Worm (Caenorhabditis elegans): ENCODE measurements around the gene mre-11.
A peak's percentile ranks its signal among the peaks of the same experiment; 100 is the strongest.

mre-11 gene

ce11 chrV:10702910-10703309 is 33.8 kb downstream of the mre-11 start:
- TF ChIP-seq nhr-85 (tag), result peak; percentile 60
- TF ChIP-seq blmp-1 (tag; optimal IDR thresholded peaks at IDR 0.05), result peak; percentile 91
- TF ChIP-seq sox-4 (tag; optimal IDR thresholded peaks at IDR 0.05), result no peak
- no peak for TF ChIP-seq xbp-1 (tag; optimal IDR thresholded peaks at IDR 0.05)
- TF ChIP-seq lin-14 (GFP tag; optimal IDR thresholded peaks at IDR 0.05), result peak; percentile 18
- no peak for TF ChIP-seq fkh-8 (tag; optimal IDR thresholded peaks at IDR 0.05)

DNA sequence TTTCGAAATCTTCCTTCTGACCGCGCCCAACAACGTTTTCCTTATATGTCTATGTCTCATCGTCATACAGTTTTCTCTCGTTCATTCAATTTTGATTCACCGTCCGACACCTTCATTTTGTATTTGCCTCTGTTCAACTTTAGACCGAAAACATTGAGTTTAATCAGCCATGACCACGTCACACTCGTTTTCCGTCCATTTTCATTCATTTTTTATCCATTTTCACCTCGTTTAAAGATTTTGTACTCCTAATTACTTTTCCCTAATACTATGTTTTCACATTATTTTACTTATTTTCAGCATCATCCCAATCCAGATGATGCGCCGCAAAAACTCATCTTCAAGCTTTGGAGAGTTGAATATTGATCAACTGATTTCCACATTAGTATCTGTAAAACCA is 34.4 kb downstream of the mre-11 start, which contains the start of gene pph-1:
pph-1 (plus strand) TSS at position 301 of the 400 bp plus-strand sequence.
- TF ChIP-seq blmp-1 (tag; optimal IDR thresholded peaks at IDR 0.05) (peak; percentile 44), lin-39 (tag; optimal IDR thresholded peaks at IDR 0.05) (no peak), lin-14 (GFP tag; optimal IDR thresholded peaks at IDR 0.05) (peak; percentile 28)

DNA sequence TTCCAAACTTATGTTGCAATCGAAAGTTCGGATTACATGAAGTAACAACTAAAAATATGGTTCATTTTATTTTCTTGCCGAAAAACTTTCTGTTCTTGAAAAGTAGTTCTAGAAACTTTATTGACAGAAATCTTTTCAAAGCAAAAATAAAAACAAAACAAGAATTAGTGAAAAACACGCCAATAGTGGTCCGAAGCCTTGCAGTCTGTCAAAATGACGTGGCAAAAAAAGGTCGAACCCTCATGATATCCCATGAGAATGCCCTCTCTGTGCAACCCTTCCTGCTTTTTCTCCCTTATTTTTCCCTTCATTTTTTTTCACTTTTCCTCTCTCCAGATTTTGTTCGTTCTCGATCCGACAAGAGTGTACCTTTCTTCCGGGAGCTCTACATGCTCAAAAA is 37.5 kb downstream of the mre-11 start:
- TF ChIP-seq mdl-1 (tag; optimal IDR thresholded peaks at IDR 0.05) (no peak), unc-30 (tag; optimal IDR thresholded peaks at IDR 0.05) (no peak), C16A3.4 (tag; optimal IDR thresholded peaks at IDR 0.05) (no peak), swsn-7 (tag; optimal IDR thresholded peaks at IDR 0.05) (no peak), F16B12.6 (tag; optimal IDR thresholded peaks at IDR 0.05) (no peak), unc-62 (GFP tag; optimal IDR thresholded peaks at IDR 0.05) (no peak), nhr-84 (tag; optimal IDR thresholded peaks at IDR 0.05) (no peak), zip-4 (GFP tag; optimal IDR thresholded peaks at IDR 0.05) (no peak), mef-2 (tag; optimal IDR thresholded peaks at IDR 0.05) (no peak)

ce11 chrV:10695181-10695580 is 41.5 kb downstream of the mre-11 start, which contains the start of gene C05A2.4:
Gene C05A2.4, plus strand, starts transcription at chrV:10695481.
- TF ChIP-seq nhr-47 (tag; optimal IDR thresholded peaks at IDR 0.05) (no peak), hlh-17 (GFP tag; optimal IDR thresholded peaks at IDR 0.05; ENCODE audit: borderline replicate concordance) (no peak), zip-4 (GFP tag; optimal IDR thresholded peaks at IDR 0.05) (no peak), tlp-1 (tag; optimal IDR thresholded peaks at IDR 0.05) (no peak), blmp-1 (tag; optimal IDR thresholded peaks at IDR 0.05) (no peak), efl-1 (optimal IDR thresholded peaks at IDR 0.05) (no peak), efl-1 (GFP tag; optimal IDR thresholded peaks at IDR 0.05 in 1 of 2) (no peak), snpc-4 (tag; optimal IDR thresholded peaks at IDR 0.05) (no peak), unc-62 (GFP tag; optimal IDR thresholded peaks at IDR 0.05) (no peak), dpl-1 (GFP tag; optimal IDR thresholded peaks at IDR 0.05) (no peak), xbp-1 (tag; optimal IDR thresholded peaks at IDR 0.05) (no peak), mdl-1 (tag; optimal IDR thresholded peaks at IDR 0.05) (no peak), lsy-2 (tag; optimal IDR thresholded peaks at IDR 0.05) (no peak), egl-13 (tag; optimal IDR thresholded peaks at IDR 0.05) (no peak), C34B4.2 (tag; optimal IDR thresholded peaks at IDR 0.05) (no peak), ztf-11 (tag; optimal IDR thresholded peaks at IDR 0.05) (no peak), aly-2 (tag; optimal IDR thresholded peaks at IDR 0.05) (no peak), lin-39 (tag; optimal IDR thresholded peaks at IDR 0.05) (no peak), lin-13 (GFP tag; optimal IDR thresholded peaks at IDR 0.05) (no peak)

- TF ChIP-seq lsy-2 (tag; optimal IDR thresholded peaks at IDR 0.05) (peak in 1 of 2 experiments; percentile 1), nhr-77 (tag; optimal IDR thresholded peaks at IDR 0.05) (no peak), elt-2 (tag; optimal IDR thresholded peaks at IDR 0.05) (peak; percentile 99), nhr-12 (tag; optimal IDR thresholded peaks at IDR 0.05) (no peak), efl-1 (optimal IDR thresholded peaks at IDR 0.05) (no peak), efl-1 (GFP tag; optimal IDR thresholded peaks at IDR 0.05 in 1 of 2) (peak in 1 of 2 experiments; percentile 30), nhr-71 (tag; optimal IDR thresholded peaks at IDR 0.05) (peak; percentile 47), ztf-11 (tag; optimal IDR thresholded peaks at IDR 0.05) (no peak), ceh-90 (tag; optimal IDR thresholded peaks at IDR 0.05) (no peak), mep-1 (tag; optimal IDR thresholded peaks at IDR 0.05) (no peak), fkh-4 (tag; optimal IDR thresholded peaks at IDR 0.05; ENCODE audit: borderline replicate concordance) (no peak), nhr-90 (tag; optimal IDR thresholded peaks at IDR 0.05; ENCODE audit: poor library complexity) (no peak), ceh-88 (GFP tag; IDR thresholded peaks at IDR 0.05) (no peak), swsn-7 (tag; optimal IDR thresholded peaks at IDR 0.05) (no peak), ama-1 (optimal IDR thresholded peaks at IDR 0.05) (no peak), fos-1 (tag; optimal IDR thresholded peaks at IDR 0.05) (no peak), unc-62 (GFP tag; optimal IDR thresholded peaks at IDR 0.05) (no peak), hlh-17 (GFP tag; optimal IDR thresholded peaks at IDR 0.05; ENCODE audit: borderline replicate concordance) (no peak), alr-1 (tag; optimal IDR thresholded peaks at IDR 0.05; ENCODE audit: borderline replicate concordance) (no peak), grh-1 (GFP tag; IDR thresholded peaks at IDR 0.05) (no peak), pqm-1 (tag; optimal IDR thresholded peaks at IDR 0.05) (peak; percentile 32), nhr-20 (tag; optimal IDR thresholded peaks at IDR 0.05) (peak; percentile 45), isw-1 (GFP tag; IDR thresholded peaks at IDR 0.05) (no peak), tbx-2 (tag; optimal IDR thresholded peaks at IDR 0.05) (no peak)
These were observed 42.9 kb downstream of the mre-11 start for ce11 chrV:10693749-10694148.

Data from whole organism, L1 larva.